Fruit fly (Drosophila melanogaster) whole organism, embryonic: Measurements from ENCODE around the gene CG32333.
A peak's percentile ranks its signal among the peaks of the same experiment; 100 is the strongest.

Source experiments
- Adf1 ChIP-seq: fragments of 200-800 bp; sonication (Bioruptor generic); IDR thresholded peaks from 2 replicates; pipeline ENCODE4 v1.3.6; 2022; ENCODE audit warnings: missing biosample characterization, missing genetic modification characterization
- Aef1 ChIP-seq: fragments of 200-800 bp; sonication (Bioruptor generic); IDR thresholded peaks from 3 replicates; pipeline ENCODE4 v1.3.6; 2022; ENCODE audit warnings: missing biosample characterization, missing genetic modification characterization
- Atf-2 ChIP-seq: fragments of 200-800 bp; sonication (Bioruptor generic); optimal IDR thresholded peaks from 2 replicates; lab custom pipeline; 2016; ENCODE audit warnings: missing biosample characterization, missing genetic modification characterization
- BEAF-32 ChIP-seq: fragments of 200-800 bp; sonication (Bioruptor generic); optimal IDR thresholded peaks from 3 replicates; lab custom pipeline; 2017; ENCODE audit warnings: missing biosample characterization, missing genetic modification characterization, mild to moderate bottlenecking, moderate library complexity, missing genetic modification reagents
- BtbVII ChIP-seq: fragments of 200-800 bp; sonication (Bioruptor generic); optimal IDR thresholded peaks from 3 replicates; lab custom pipeline; 2017; ENCODE audit warnings: missing biosample characterization, mild to moderate bottlenecking, missing genetic modification characterization
- CG11247 ChIP-seq: fragments of 200-800 bp; sonication (Bioruptor generic); IDR thresholded peaks from 2 replicates; pipeline ENCODE4 v1.3.6; 2022; ENCODE audit warnings: missing biosample characterization, missing genetic modification characterization
- CG11504 ChIP-seq: fragments of 200-800 bp; sonication (Bioruptor generic); optimal IDR thresholded peaks from 3 replicates; lab custom pipeline; 2019; ENCODE audit warnings: missing biosample characterization, mild to moderate bottlenecking, missing genetic modification characterization, moderate library complexity
- CG11723 ChIP-seq: fragments of 200-800 bp; sonication (Bioruptor generic); optimal IDR thresholded peaks from 2 replicates; lab custom pipeline; 2017; ENCODE audit warnings: missing biosample characterization, mild to moderate bottlenecking, missing genetic modification characterization
- CG12155 ChIP-seq: fragments of 200-800 bp; sonication (Bioruptor generic); optimal IDR thresholded peaks from 3 replicates; lab custom pipeline; 2016; ENCODE audit warnings: missing biosample characterization, missing genetic modification characterization
- CG1647 ChIP-seq: fragments of 200-800 bp; sonication (Bioruptor generic); optimal IDR thresholded peaks from 3 replicates; lab custom pipeline; 2016; ENCODE audit warnings: missing biosample characterization, missing genetic modification characterization
- CG16779 ChIP-seq: fragments of 200-800 bp; sonication (Bioruptor generic); IDR thresholded peaks from 2 replicates; pipeline ENCODE4 v1.3.6; 2022; ENCODE audit warnings: missing biosample characterization, missing genetic modification characterization
- CG17361 ChIP-seq: fragments of 200-800 bp; sonication (Bioruptor generic); IDR thresholded peaks from 3 replicates; pipeline ENCODE4 v1.3.6; 2022; ENCODE audit warnings: missing biosample characterization, missing genetic modification characterization
- CG17829 ChIP-seq: fragments of 200-800 bp; optimal IDR thresholded peaks from 2 replicates; lab custom pipeline; 2019; ENCODE audit warnings: missing biosample characterization, mild to moderate bottlenecking, missing genetic modification characterization, moderate library complexity
- CG2712 ChIP-seq: fragments of 200-800 bp; optimal IDR thresholded peaks from 3 replicates; lab custom pipeline; 2019; ENCODE audit warnings: missing biosample characterization, mild to moderate bottlenecking, missing genetic modification characterization, moderate library complexity
- CG30431 ChIP-seq: fragments of 200-800 bp; sonication (Bioruptor generic); optimal IDR thresholded peaks from 2 replicates; lab custom pipeline; 2017; ENCODE audit warnings: missing biosample characterization, missing genetic modification characterization
- CG31441 ChIP-seq: fragments of 200-800 bp; sonication (Bioruptor generic); IDR thresholded peaks from 2 replicates; pipeline ENCODE4 v1.3.6; 2022; ENCODE audit warnings: missing biosample characterization, missing genetic modification characterization
- CG3407 ChIP-seq: fragments of 200-800 bp; sonication (Bioruptor generic); optimal IDR thresholded peaks from 2 replicates; lab custom pipeline; 2018; ENCODE audit warnings: missing biosample characterization, mild to moderate bottlenecking, missing genetic modification characterization
- CG34422 ChIP-seq: fragments of 200-800 bp; sonication (Bioruptor generic); IDR thresholded peaks from 3 replicates; pipeline ENCODE4 v1.3.6; 2022; ENCODE audit warnings: missing biosample characterization, missing genetic modification characterization
- CG6175 ChIP-seq: fragments of 200-800 bp; sonication (Bioruptor generic); IDR thresholded peaks from 3 replicates; pipeline ENCODE4 v1.3.6; 2022; ENCODE audit warnings: missing biosample characterization, missing genetic modification characterization
- CG6791 ChIP-seq: fragments of 200-800 bp; sonication (Bioruptor generic); IDR thresholded peaks from 3 replicates; pipeline ENCODE4 v1.3.6; 2022; ENCODE audit warnings: missing biosample characterization, missing genetic modification characterization; ENCODE audit not compliant: partially characterized antibody
- CG7271 ChIP-seq: fragments of 200-800 bp; sonication (Bioruptor generic); optimal IDR thresholded peaks from 2 replicates; lab custom pipeline; 2018; ENCODE audit warnings: missing biosample characterization, mild to moderate bottlenecking, missing genetic modification characterization, moderate library complexity
- CG7963 ChIP-seq: fragments of 200-800 bp; sonication (Bioruptor generic); IDR thresholded peaks from 3 replicates; pipeline ENCODE4 v1.3.6; 2022; ENCODE audit warnings: missing biosample characterization, missing genetic modification characterization; ENCODE audit not compliant: partially characterized antibody
- CG8924 ChIP-seq: fragments of 200-800 bp; optimal IDR thresholded peaks from 3 replicates; lab custom pipeline; 2019; ENCODE audit warnings: missing biosample characterization, mild to moderate bottlenecking, missing genetic modification characterization, moderate library complexity
- CkIIα-i1 ChIP-seq: fragments of 200-800 bp; sonication (Bioruptor generic); IDR thresholded peaks from 2 replicates; pipeline ENCODE4 v1.3.6; 2022; ENCODE audit warnings: missing biosample characterization, missing genetic modification characterization
- E2f1 ChIP-seq: fragments of 200-800 bp; sonication (Bioruptor generic); IDR thresholded peaks from 2 replicates; pipeline ENCODE4 v1.3.6; 2022; ENCODE audit warnings: missing biosample characterization, missing genetic modification characterization
- HLH4C ChIP-seq: fragments of 200-800 bp; sonication (Bioruptor generic); IDR thresholded peaks from 3 replicates; pipeline ENCODE4 v1.3.6; 2022; ENCODE audit warnings: missing biosample characterization, missing genetic modification characterization; ENCODE audit not compliant: partially characterized antibody
- Hmx ChIP-seq: fragments of 200-800 bp; sonication (Bioruptor generic); optimal IDR thresholded peaks from 2 replicates; lab custom pipeline; 2016; ENCODE audit warnings: missing biosample characterization, missing genetic modification characterization
- Hr39 ChIP-seq: fragments of >200 bp; optimal IDR thresholded peaks from 2 replicates; lab custom pipeline; 2017
- Med ChIP-seq: fragments of 200-800 bp; sonication (Bioruptor generic); peaks from one replicate; lab custom pipeline; 2016; ENCODE audit warnings: missing biosample characterization, missing genetic modification characterization, mild to moderate bottlenecking, inconsistent platforms, moderate library complexity
- Myb ChIP-seq: fragments of 200-800 bp; sonication (Bioruptor generic); optimal IDR thresholded peaks from 2 replicates; lab custom pipeline; 2016; ENCODE audit warnings: missing biosample characterization, missing genetic modification characterization
- Oli ChIP-seq: fragments of 200-800 bp; sonication (Bioruptor generic); optimal IDR thresholded peaks from 2 replicates; lab custom pipeline; 2018; ENCODE audit warnings: missing biosample characterization, mild to moderate bottlenecking, missing genetic modification characterization, moderate library complexity
- Ssrp ChIP-seq: fragments of 200-800 bp; sonication (Bioruptor generic); optimal IDR thresholded peaks from 2 replicates; lab custom pipeline; 2018; ENCODE audit warnings: missing biosample characterization, mild to moderate bottlenecking, missing genetic modification characterization, moderate library complexity
- bowl ChIP-seq: fragments of 200-800 bp; sonication (Bioruptor generic); IDR thresholded peaks from 2 replicates; pipeline ENCODE4 v1.3.6; 2022; ENCODE audit warnings: missing biosample characterization, missing genetic modification characterization
- bsh ChIP-seq, 2 experiments: fragments of 200-800 bp; sonication (Bioruptor generic); optimal IDR thresholded peaks; 2 replicates each; lab custom pipeline; 2017 to 2018; ENCODE audit warnings: mild to moderate bottlenecking in 2 of 2, missing biosample characterization in 2 of 2, missing genetic modification characterization in 2 of 2, moderate library complexity in 1 of 2
- dpn ChIP-seq, 2 experiments: fragments of 200-800 bp; sonication (Bioruptor generic); optimal IDR thresholded peaks; 3 replicates each; lab custom pipeline; 2016; ENCODE audit warnings: missing biosample characterization in 2 of 2, missing genetic modification characterization in 2 of 2
- ems ChIP-seq: fragments of 200-800 bp; sonication (Bioruptor generic); optimal IDR thresholded peaks from 3 replicates; lab custom pipeline; 2016; ENCODE audit warnings: missing biosample characterization, missing genetic modification characterization
- fd96Cb ChIP-seq: fragments of 200-800 bp; sonication (Bioruptor generic); optimal IDR thresholded peaks from 2 replicates; lab custom pipeline; 2018; ENCODE audit warnings: missing biosample characterization, mild to moderate bottlenecking, missing genetic modification characterization, moderate library complexity
- fu2 ChIP-seq: fragments of 200-800 bp; sonication (Bioruptor generic); optimal IDR thresholded peaks from 2 replicates; lab custom pipeline; 2016; ENCODE audit warnings: missing biosample characterization, missing genetic modification characterization
- hbn ChIP-seq: fragments of 200-800 bp; sonication (Bioruptor generic); IDR thresholded peaks from 2 replicates; pipeline ENCODE4 v1.3.6; 2022; ENCODE audit warnings: missing biosample characterization, missing genetic modification characterization; ENCODE audit not compliant: partially characterized antibody
- insv ChIP-seq, 2 experiments: fragments of 200-800 bp; sonication (Bioruptor generic); optimal IDR thresholded peaks; 3 replicates each; lab custom pipeline; 2016 to 2018; ENCODE audit warnings: missing biosample characterization in 2 of 2, missing genetic modification characterization in 2 of 2
- klu ChIP-seq: fragments of 200-800 bp; sonication (Bioruptor generic); IDR thresholded peaks from 2 replicates; pipeline ENCODE4 v1.3.6; 2022; ENCODE audit warnings: missing biosample characterization, missing genetic modification characterization
- knrl ChIP-seq: fragments of 200-800 bp; sonication (Bioruptor generic); IDR thresholded peaks from 3 replicates; pipeline ENCODE4 v1.3.6; 2022; ENCODE audit warnings: missing biosample characterization, missing genetic modification characterization; ENCODE audit not compliant: partially characterized antibody
- luna ChIP-seq: fragments of 200-800 bp; sonication (Bioruptor generic); optimal IDR thresholded peaks from 2 replicates; lab custom pipeline; 2016; ENCODE audit warnings: missing biosample characterization, missing genetic modification characterization
- nerfin-1 ChIP-seq: fragments of 200-800 bp; sonication (Bioruptor generic); optimal IDR thresholded peaks from 3 replicates; lab custom pipeline; 2019; ENCODE audit warnings: missing biosample characterization, mild to moderate bottlenecking, missing genetic modification characterization, moderate library complexity
- odd ChIP-seq: fragments of 200-800 bp; sonication (Bioruptor generic); optimal IDR thresholded peaks from 2 replicates; lab custom pipeline; 2017; ENCODE audit warnings: missing biosample characterization, mild to moderate bottlenecking, missing genetic modification characterization
- onecut ChIP-seq: fragments of 200-800 bp; sonication (Bioruptor generic); IDR thresholded peaks from 2 replicates; pipeline ENCODE4 v1.3.6; 2022; ENCODE audit warnings: missing biosample characterization, missing genetic modification characterization
- sna ChIP-seq: fragments of 200-800 bp; sonication (Bioruptor generic); IDR thresholded peaks from 2 replicates; pipeline ENCODE4 v1.3.6; 2022; ENCODE audit warnings: missing biosample characterization, missing genetic modification characterization; ENCODE audit not compliant: partially characterized antibody
- sr ChIP-seq: fragments of 200-800 bp; sonication (Bioruptor generic); IDR thresholded peaks from 3 replicates; pipeline ENCODE4 v1.3.6; 2022; ENCODE audit warnings: missing biosample characterization, missing genetic modification characterization
- stc ChIP-seq: fragments of 200-800 bp; sonication (Bioruptor generic); IDR thresholded peaks from 2 replicates; pipeline ENCODE4 v1.3.6; 2022; ENCODE audit warnings: missing biosample characterization, missing genetic modification characterization
- unc-4 ChIP-seq: fragments of 200-800 bp; sonication (Bioruptor generic); IDR thresholded peaks from 2 replicates; pipeline ENCODE4 v1.3.6; 2022; ENCODE audit warnings: missing biosample characterization, missing genetic modification characterization; ENCODE audit not compliant: partially characterized antibody

Gene CG32333

DNA sequence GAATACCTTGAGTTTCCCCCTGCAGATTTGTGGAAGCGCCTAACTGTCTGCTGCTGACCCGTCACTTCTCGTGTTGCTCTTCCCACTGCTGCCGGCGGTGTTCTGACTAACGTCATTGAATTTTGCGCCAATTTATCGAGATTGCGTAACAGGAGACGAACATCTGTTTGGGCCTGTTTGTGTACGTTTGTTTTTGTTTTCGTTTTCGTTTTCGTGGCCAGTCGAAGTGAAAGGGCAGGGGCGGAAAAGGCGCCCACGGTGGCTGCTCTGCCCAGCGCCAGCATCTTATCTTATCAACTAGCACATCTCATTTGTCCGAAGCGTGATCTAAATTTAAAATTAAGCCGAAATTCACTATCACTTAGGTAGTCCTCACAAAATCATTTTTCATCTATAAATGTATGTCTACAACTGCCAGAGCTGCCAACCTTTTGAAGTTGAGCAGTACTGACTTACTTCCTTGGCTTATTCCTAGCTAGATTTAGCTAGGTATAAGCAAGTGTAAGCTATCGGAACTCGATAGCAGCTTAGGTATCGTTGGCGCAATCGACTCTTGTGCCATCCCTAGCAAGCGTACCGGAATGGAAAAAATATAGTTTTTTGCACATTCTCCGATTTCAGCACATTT, 31.4 kb downstream of the CG32333 start, which contains the start of the genes Ctr9 and Nt5a (continued):
- TF ChIP-seq CG2712 (tag; lab: Kevin White, UChicago) = peak; percentile 58
- TF ChIP-seq CG11723 (GFP tag; lab: Kevin White, UChicago) = no peak
- TF ChIP-seq CG7271 (tag; lab: Kevin White, UChicago) = no peak
- TF ChIP-seq hbn (GFP tag; lab: Robert Waterston, UW) = peak; percentile 56
- no peak for TF ChIP-seq onecut (GFP tag; lab: Robert Waterston, UW)
- TF ChIP-seq Hr39 (lab: Kevin White, UChicago) = no peak
- peak; percentile 64; the same call in 1 of the 2 replicates for TF ChIP-seq sna (GFP tag; lab: Robert Waterston, UW)
- no peak for TF ChIP-seq odd (GFP tag; lab: Kevin White, UChicago)
- peak; percentile 72 for TF ChIP-seq HLH4C
- TF ChIP-seq klu (GFP tag; lab: Robert Waterston, UW) = no peak
- TF ChIP-seq BtbVII (GFP tag; lab: Kevin White, UChicago) = no peak
- TF ChIP-seq CG16779 (GFP tag; lab: Robert Waterston, UW) = no peak
- no peak for TF ChIP-seq CkIIα-i1 (GFP tag; lab: Robert Waterston, UW)
- TF ChIP-seq bowl (GFP tag; lab: Robert Waterston, UW) = no peak
- peak; percentile 61 for TF ChIP-seq CG17829
- TF ChIP-seq bsh (GFP tag; optimal IDR thresholded peaks at IDR 0.05; lab: Kevin White, UChicago) = peak in 1 of 2 experiments; percentile 26
- TF ChIP-seq Adf1 (GFP tag; lab: Robert Waterston, UW) = 0 out of 2 replicates have a peak, but pooled peaks have one; percentile 38
- peak; percentile 69 for TF ChIP-seq nerfin-1
- no peak for TF ChIP-seq Oli (tag; lab: Kevin White, UChicago)
- TF ChIP-seq Atf-2 (GFP tag; lab: Kevin White, UChicago) = no peak
- TF ChIP-seq fu2 (GFP tag; lab: Kevin White, UChicago) = peak; percentile 60
- TF ChIP-seq knrl (GFP tag; lab: Robert Waterston, UW) = peak; percentile 75
- no peak for TF ChIP-seq Ssrp (tag; lab: Kevin White, UChicago)
- TF ChIP-seq CG6791 (GFP tag; lab: Robert Waterston, UW) = peak; percentile 81
- TF ChIP-seq CG31441 (GFP tag; lab: Robert Waterston, UW) = no peak
- peak; percentile 50 for TF ChIP-seq CG1647 (GFP tag; lab: Kevin White, UChicago)
- TF ChIP-seq CG11247 (GFP tag; lab: Robert Waterston, UW) = peak; percentile 67; the same call in 1 of the 2 replicates
- TF ChIP-seq CG30431 = no peak
- peak; percentile 72 for TF ChIP-seq Myb (GFP tag; lab: Kevin White, UChicago)
- no peak for TF ChIP-seq luna
- TF ChIP-seq fd96Cb = no peak
- peak; percentile 55 to 72 for TF ChIP-seq dpn (GFP tag; optimal IDR thresholded peaks at IDR 0.05; lab: Kevin White, UChicago)
- TF ChIP-seq Hmx (GFP tag; lab: Kevin White, UChicago) = no peak
- TF ChIP-seq insv (GFP tag; optimal IDR thresholded peaks at IDR 0.05; lab: Kevin White, UChicago) = peak in 1 of 2 experiments; percentile 71
- no peak for TF ChIP-seq E2f1 (GFP tag; lab: Robert Waterston, UW)
- TF ChIP-seq ems (GFP tag; lab: Kevin White, UChicago) = peak; percentile 56
- TF ChIP-seq CG8924 = peak; percentile 52
- TF ChIP-seq unc-4 (GFP tag; lab: Robert Waterston, UW) = peak; percentile 85
- peak; percentile 79 for TF ChIP-seq BEAF-32
- TF ChIP-seq sr = no peak
- peak; percentile 52 for TF ChIP-seq CG12155 (GFP tag; lab: Kevin White, UChicago)
- TF ChIP-seq CG7963 (GFP tag; lab: Robert Waterston, UW) = peak; percentile 54; the same call in 2 of the 3 replicates
- TF ChIP-seq stc = no peak
- peak; percentile 84 for TF ChIP-seq CG34422 (GFP tag; lab: Robert Waterston, UW)
- TF ChIP-seq CG3407 (GFP tag; lab: Kevin White, UChicago) = no peak
- peak; percentile 96 for TF ChIP-seq Med (GFP tag; lab: Kevin White, UChicago)
- TF ChIP-seq Aef1 (GFP tag; lab: Robert Waterston, UW) = peak; percentile 49
- TF ChIP-seq CG6175 (GFP tag; lab: Robert Waterston, UW) = no peak
- TF ChIP-seq CG11504 (tag; lab: Kevin White, UChicago) = no peak
- TF ChIP-seq CG17361 = no peak; the same call in 2 of the 3 replicates
